Worm (Caenorhabditis elegans) whole organism, L4 larva: ENCODE data around the gene grl-7.

Experiments
- dmd-6 ChIP-seq: fragments of 200-800 bp; sonication (Bioruptor generic); IDR thresholded peaks from 2 replicates; pipeline ENCODE4 v1.3.6; 2022; ENCODE audit warnings: missing genetic modification reagents, missing genetic modification characterization, missing compliant biosample characterization
- nhr-77 ChIP-seq: fragments of 150-350 bp; optimal IDR thresholded peaks from 2 replicates; lab custom pipeline; 2014; ENCODE audit warnings: missing biosample characterization, missing genetic modification characterization

ce11 chrV:11351263-11351662, 4.5 kb upstream of the grl-7 start:
- no peak for TF ChIP-seq dmd-6 (GFP tag; lab: Robert Waterston, UW)
- TF ChIP-seq nhr-77 (tag; lab: Kevin White, UChicago), result no peak
